Fruit fly (Drosophila melanogaster) Kc167 (cell line): ENCODE results near the gene ABCB7.

Experiments
- Myc ChIP-seq: fragments of >200 bp; optimal IDR thresholded peaks from 2 replicates; lab custom pipeline; 2017; ENCODE audit warnings: missing external identifiers
- insv ChIP-seq: fragments of >200 bp; optimal IDR thresholded peaks from 3 replicates; lab custom pipeline; 2018; ENCODE audit warnings: missing external identifiers
- psq ChIP-seq: fragments of >200 bp; optimal IDR thresholded peaks from 2 replicates; lab custom pipeline; 2017; ENCODE audit warnings: missing external identifiers
- ttk ChIP-seq: sonication (Bioruptor generic); optimal IDR thresholded peaks from 2 replicates; lab custom pipeline; 2017; ENCODE audit warnings: missing external identifiers

DNA sequence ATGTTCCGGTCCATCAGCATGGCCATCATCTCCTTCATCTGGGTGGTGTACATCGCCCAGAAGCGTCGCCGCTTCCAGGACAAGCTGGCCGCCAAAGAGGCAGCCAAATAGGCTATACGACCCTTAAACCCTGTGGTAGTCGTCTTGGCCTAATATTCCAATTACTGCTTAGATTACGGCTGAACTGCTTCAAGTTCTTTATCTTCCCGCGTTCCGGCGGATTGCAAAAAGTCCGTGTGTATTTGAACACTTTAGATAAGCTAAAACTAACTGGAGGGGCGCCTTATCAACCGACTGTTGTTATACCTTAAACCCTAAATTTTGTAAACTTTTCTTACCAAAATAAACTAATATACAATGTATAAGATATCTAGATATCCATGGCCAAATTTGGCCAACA lies 35.5 kb downstream of the ABCB7 start:
- TF ChIP-seq Myc (lab: Kevin White, UChicago) (no peak), ttk (lab: Kevin White, UChicago) (no peak), psq (lab: Kevin White, UChicago) (no peak), insv (no peak)
